Worm (Caenorhabditis elegans): ENCODE data around the gene cest-2.1.
"Not testable (repeated sequence)": the region's sequence is repeated elsewhere in the genome, so short reads cannot be mapped to it uniquely, and the experiment has no call there.

DNA sequence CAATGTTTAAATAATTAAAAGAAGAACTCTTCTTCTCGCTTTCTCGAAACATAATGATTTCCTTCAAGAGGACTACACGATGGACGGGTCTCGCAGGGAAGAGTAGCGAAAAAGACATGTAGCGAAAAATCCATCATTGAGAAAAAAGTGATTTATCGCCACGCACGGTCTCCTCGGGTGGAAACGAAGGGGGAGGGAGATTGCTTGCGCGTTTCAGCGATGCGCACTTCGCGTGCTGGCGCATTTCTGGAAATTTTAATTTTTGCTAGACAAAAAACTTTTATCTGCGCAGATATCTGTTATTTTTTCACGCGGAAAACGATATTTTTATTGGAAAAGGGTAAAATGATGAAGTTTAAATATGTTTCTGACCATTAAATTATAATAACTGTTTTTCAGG is 32.5 kb upstream of the cest-2.1 start:
- not testable (repeated sequence) for TF ChIP-seq nhr-28 (tag; optimal IDR thresholded peaks at IDR 0.05); daf-8 (GFP tag; IDR thresholded peaks at IDR 0.05); ceh-62 (tag; optimal IDR thresholded peaks at IDR 0.05); dpl-1 (GFP tag; optimal IDR thresholded peaks at IDR 0.05); lin-13 (GFP tag; optimal IDR thresholded peaks at IDR 0.05); skn-1 (tag; optimal IDR thresholded peaks at IDR 0.05); ama-1 (optimal IDR thresholded peaks at IDR 0.05); ceh-82 (tag; optimal IDR thresholded peaks at IDR 0.05); F44E2.7 (GFP tag; IDR thresholded peaks at IDR 0.05); gei-8 (GFP tag; optimal IDR thresholded peaks at IDR 0.05); fkh-10 (GFP tag; optimal IDR thresholded peaks at IDR 0.05); hif-1 (tag; optimal IDR thresholded peaks at IDR 0.05); nhr-77 (tag; optimal IDR thresholded peaks at IDR 0.05)

Data from whole organism, L4 larva.